Worm (Caenorhabditis elegans) whole organism, L3 larva: ENCODE results near the gene T22F3.11.

Experiments used
- R02D3.7 ChIP-seq: fragments of 150-350 bp; optimal IDR thresholded peaks from 2 replicates; lab custom pipeline; 2014; ENCODE audit warnings: missing biosample characterization, missing genetic modification characterization
- ZK546.5 ChIP-seq: sonication (generic microtip); optimal IDR thresholded peaks from 2 replicates; lab custom pipeline; 2017; ENCODE audit warnings: missing biosample characterization, missing genetic modification characterization
- aly-2 ChIP-seq: fragments of 150-350 bp; optimal IDR thresholded peaks from 2 replicates; lab custom pipeline; 2014; ENCODE audit warnings: missing biosample characterization, missing genetic modification characterization
- ama-1 ChIP-seq: fragments of 150-350 bp; optimal IDR thresholded peaks from 2 replicates; lab custom pipeline; 2018
- ceh-16 ChIP-seq: sonication (generic microtip); optimal IDR thresholded peaks from 2 replicates; lab custom pipeline; 2017; ENCODE audit warnings: missing biosample characterization, missing genetic modification characterization
- ceh-28 ChIP-seq: fragments of 150-350 bp; optimal IDR thresholded peaks from 2 replicates; lab custom pipeline; 2014; ENCODE audit warnings: missing biosample characterization, missing genetic modification reagents, missing genetic modification characterization
- ceh-82 ChIP-seq: fragments of 150-350 bp; optimal IDR thresholded peaks from 2 replicates; lab custom pipeline; 2014; ENCODE audit warnings: missing biosample characterization, missing genetic modification characterization
- daf-12 ChIP-seq: fragments of 150-350 bp; optimal IDR thresholded peaks from 2 replicates; lab custom pipeline; 2014; ENCODE audit warnings: missing biosample characterization, missing genetic modification reagents, missing genetic modification characterization
- elt-1 ChIP-seq: fragments of 150-350 bp; optimal IDR thresholded peaks from 2 replicates; lab custom pipeline; 2014; ENCODE audit warnings: missing biosample characterization, missing genetic modification characterization
- elt-2 ChIP-seq: sonication (generic microtip); optimal IDR thresholded peaks from 2 replicates; lab custom pipeline; 2016; ENCODE audit warnings: missing genetic modification reagents, mild to moderate bottlenecking, missing genetic modification characterization, missing compliant biosample characterization
- elt-3 ChIP-seq, 3 experiments: fragments of 150-350 bp in 1 of 3; sonication (generic microtip) in 2 of 3; optimal IDR thresholded peaks; 2 replicates in 2 of 3; 4 replicates in 1 of 3; lab custom pipeline; 2014 to 2017; ENCODE audit warnings: missing biosample characterization in 3 of 3, missing genetic modification characterization in 3 of 3
- eor-1 ChIP-seq, 2 experiments: fragments of 150-350 bp; optimal IDR thresholded peaks; 2 replicates each; lab custom pipeline; 2014 to 2018; ENCODE audit warnings: missing biosample characterization in 2 of 2, missing genetic modification characterization in 2 of 2
- fkh-2 ChIP-seq: fragments of 150-350 bp; optimal IDR thresholded peaks from 2 replicates; lab custom pipeline; 2014; ENCODE audit warnings: missing biosample characterization, missing genetic modification reagents, missing genetic modification characterization
- hmg-11 ChIP-seq: sonication (generic microtip); optimal IDR thresholded peaks from 2 replicates; lab custom pipeline; 2016; ENCODE audit warnings: missing genetic modification characterization, missing compliant biosample characterization
- jun-1 ChIP-seq: fragments of 150-350 bp; optimal IDR thresholded peaks from 2 replicates; lab custom pipeline; 2014; ENCODE audit warnings: missing biosample characterization, missing genetic modification reagents, missing genetic modification characterization
- lin-15B ChIP-seq: fragments of 150-350 bp; optimal IDR thresholded peaks from 2 replicates; lab custom pipeline; 2014; ENCODE audit warnings: missing biosample characterization, missing genetic modification characterization
- lin-39 ChIP-seq: fragments of 150-350 bp; optimal IDR thresholded peaks from 2 replicates; lab custom pipeline; 2018; ENCODE audit warnings: missing biosample characterization, missing genetic modification reagents, missing genetic modification characterization
- lsy-12 ChIP-seq: sonication (generic microtip); optimal IDR thresholded peaks from 2 replicates; lab custom pipeline; 2016; ENCODE audit warnings: mild to moderate bottlenecking, missing genetic modification characterization, missing compliant biosample characterization
- mdl-1 ChIP-seq: fragments of 150-350 bp; optimal IDR thresholded peaks from 2 replicates; lab custom pipeline; 2014; ENCODE audit warnings: missing biosample characterization, missing genetic modification characterization
- mml-1 ChIP-seq: fragments of 150-350 bp; sonication (generic microtip); optimal IDR thresholded peaks from 3 replicates; lab custom pipeline; 2014; ENCODE audit warnings: missing biosample characterization, missing genetic modification characterization
- nfya-1 ChIP-seq: sonication (generic microtip); optimal IDR thresholded peaks from 2 replicates; lab custom pipeline; 2017; ENCODE audit warnings: missing genetic modification characterization, mild to moderate bottlenecking, missing compliant biosample characterization, antibody characterized with exemption, moderate library complexity; ENCODE audit not compliant: insufficient read depth
- nhr-23 ChIP-seq: fragments of 150-350 bp; optimal IDR thresholded peaks from 2 replicates; lab custom pipeline; 2014; ENCODE audit warnings: missing biosample characterization, missing genetic modification reagents, missing genetic modification characterization
- nhr-237 ChIP-seq: fragments of 150-350 bp; optimal IDR thresholded peaks from 2 replicates; lab custom pipeline; 2014; ENCODE audit warnings: missing biosample characterization, missing genetic modification characterization
- nhr-25 ChIP-seq: sonication (generic microtip); optimal IDR thresholded peaks from 2 replicates; lab custom pipeline; 2017; ENCODE audit warnings: missing biosample characterization, missing genetic modification characterization
- nhr-28 ChIP-seq: fragments of 150-350 bp; optimal IDR thresholded peaks from 2 replicates; lab custom pipeline; 2014; ENCODE audit warnings: missing biosample characterization, missing genetic modification characterization
- nhr-43 ChIP-seq: sonication (generic microtip); optimal IDR thresholded peaks from 2 replicates; lab custom pipeline; 2016; ENCODE audit warnings: mild to moderate bottlenecking, missing genetic modification characterization, missing compliant biosample characterization; ENCODE audit not compliant: poor library complexity, severe bottlenecking
- nhr-67 ChIP-seq: fragments of 150-350 bp; optimal IDR thresholded peaks from 2 replicates; lab custom pipeline; 2014; ENCODE audit warnings: missing biosample characterization, missing genetic modification characterization
- nhr-76 ChIP-seq: fragments of 150-350 bp; sonication (generic microtip); optimal IDR thresholded peaks from 5 replicates; lab custom pipeline; 2014; ENCODE audit warnings: missing biosample characterization, missing genetic modification characterization
- nhr-77 ChIP-seq: fragments of 150-350 bp; optimal IDR thresholded peaks from 2 replicates; lab custom pipeline; 2014; ENCODE audit warnings: missing biosample characterization, missing genetic modification characterization
- pha-4 ChIP-seq: fragments of 150-350 bp; optimal IDR thresholded peaks from 2 replicates; lab custom pipeline; 2014; ENCODE audit warnings: missing biosample characterization, missing genetic modification reagents, missing genetic modification characterization
- pqm-1 ChIP-seq: fragments of 150-350 bp; optimal IDR thresholded peaks from 2 replicates; lab custom pipeline; 2017; ENCODE audit warnings: missing biosample characterization, missing genetic modification characterization, inconsistent platforms
- sea-2 ChIP-seq: fragments of 150-350 bp; sonication (generic microtip); optimal IDR thresholded peaks from 4 replicates; lab custom pipeline; 2014; ENCODE audit warnings: missing biosample characterization, missing genetic modification reagents, missing genetic modification characterization
- snpc-4 ChIP-seq: fragments of 150-350 bp; optimal IDR thresholded peaks from 2 replicates; lab custom pipeline; 2014; ENCODE audit warnings: missing biosample characterization, missing genetic modification characterization
- unc-39 ChIP-seq: sonication (generic microtip); optimal IDR thresholded peaks from 4 replicates; lab custom pipeline; 2017; ENCODE audit warnings: missing biosample characterization, missing genetic modification characterization
- zag-1 ChIP-seq: fragments of 150-350 bp; optimal IDR thresholded peaks from 2 replicates; lab custom pipeline; 2014; ENCODE audit warnings: missing biosample characterization, missing genetic modification characterization
- ztf-11 ChIP-seq: fragments of 150-350 bp; optimal IDR thresholded peaks from 2 replicates; lab custom pipeline; 2014; ENCODE audit warnings: missing biosample characterization, missing genetic modification characterization
- ztf-4 ChIP-seq: fragments of 150-350 bp; optimal IDR thresholded peaks from 2 replicates; lab custom pipeline; 2014; ENCODE audit warnings: missing biosample characterization, missing genetic modification characterization

Gene T22F3.11

ce11 chrV:3614397-3614796, at the start of gene T22F3.11:
TSS of gene T22F3.11 (minus strand) at chrV:3614553.
- TF ChIP-seq nhr-23 (tag; lab: Kevin White, UChicago) (no peak), hmg-11 (tag; lab: Kevin White, UChicago) (no peak), nhr-76 (tag; lab: Kevin White, UChicago) (no peak), snpc-4 (tag; lab: Kevin White, UChicago) (no peak), elt-2 (tag; lab: Kevin White, UChicago) (no peak), ztf-4 (no peak), lin-15B (tag; lab: Kevin White, UChicago) (no peak)

ce11 chrV:3659472-3659871, 45.1 kb upstream of the T22F3.11 start, which contains the start of gene acr-23:
TSS of gene acr-23 (minus strand) at chrV:3659572.
- no peak for TF ChIP-seq sea-2 (GFP tag; lab: Kevin White, UChicago)
- TF ChIP-seq ceh-16 (tag; lab: Kevin White, UChicago), result no peak
- no peak for TF ChIP-seq ceh-82 (tag; lab: Kevin White, UChicago)
- no peak for TF ChIP-seq aly-2
- no peak for TF ChIP-seq zag-1 (tag; lab: Kevin White, UChicago)
- no peak for TF ChIP-seq jun-1 (tag; lab: Kevin White, UChicago)
- TF ChIP-seq nhr-43, result no peak
- TF ChIP-seq elt-3 (tag; optimal IDR thresholded peaks at IDR 0.05; lab: Kevin White, UChicago), result no peak
- no peak for TF ChIP-seq nhr-28
- no peak for TF ChIP-seq unc-39 (tag; lab: Kevin White, UChicago)
- no peak for TF ChIP-seq ztf-11 (tag; lab: Kevin White, UChicago)
- no peak for TF ChIP-seq lin-15B (tag; lab: Kevin White, UChicago)
- no peak for TF ChIP-seq ceh-28 (tag; lab: Kevin White, UChicago)
- TF ChIP-seq snpc-4 (tag; lab: Kevin White, UChicago), result no peak
- no peak for TF ChIP-seq lin-39 (tag; lab: Kevin White, UChicago)
- TF ChIP-seq pqm-1, result no peak
- TF ChIP-seq mdl-1 (tag; lab: Kevin White, UChicago), result no peak

ce11 chrV:3649473-3649872, 35.1 kb upstream of the T22F3.11 start, which contains the start of gene str-114:
TSS of gene str-114 (plus strand) at chrV:3649773.
- no peak for TF ChIP-seq lsy-12 (tag; lab: Kevin White, UChicago)
- TF ChIP-seq zag-1 (tag; lab: Kevin White, UChicago), result no peak
- no peak for TF ChIP-seq nfya-1 (tag; lab: Kevin White, UChicago)
- TF ChIP-seq nhr-28, result no peak
- no peak for TF ChIP-seq elt-3 (tag; optimal IDR thresholded peaks at IDR 0.05; lab: Kevin White, UChicago)
- no peak for TF ChIP-seq ceh-28 (tag; lab: Kevin White, UChicago)
- no peak for TF ChIP-seq ZK546.5
- TF ChIP-seq snpc-4 (tag; lab: Kevin White, UChicago), result no peak
- TF ChIP-seq nhr-77 (tag; lab: Kevin White, UChicago), result no peak
- TF ChIP-seq pqm-1, result no peak
- TF ChIP-seq R02D3.7 (tag; lab: Kevin White, UChicago), result no peak
- no peak for TF ChIP-seq eor-1 (tag; optimal IDR thresholded peaks at IDR 0.05; lab: Kevin White, UChicago)
- no peak for TF ChIP-seq ama-1
- TF ChIP-seq elt-2 (tag; lab: Kevin White, UChicago), result no peak
- TF ChIP-seq fkh-2 (tag; lab: Kevin White, UChicago), result no peak
- no peak for TF ChIP-seq nhr-67 (tag; lab: Kevin White, UChicago)
- no peak for TF ChIP-seq nhr-237 (tag; lab: Kevin White, UChicago)

DNA sequence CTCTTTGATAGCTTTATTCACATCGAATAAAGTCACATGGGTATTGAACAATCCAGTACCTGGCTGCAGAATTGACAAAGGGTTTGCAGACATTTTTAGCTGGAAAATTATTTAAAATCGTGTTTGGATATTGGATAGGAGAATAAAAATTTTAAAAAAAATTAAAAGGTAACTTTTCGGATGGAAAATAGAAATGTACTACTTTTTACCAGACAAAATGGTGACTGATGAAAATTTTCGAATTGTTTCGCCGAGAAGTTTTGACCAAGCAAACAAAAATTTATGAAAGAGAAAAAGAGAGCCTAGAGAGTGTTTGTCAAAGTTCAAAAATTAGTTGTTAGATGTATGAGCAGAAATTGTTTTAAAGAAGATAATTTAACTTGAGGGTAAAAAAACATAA, 33.5 kb upstream of the T22F3.11 start, which contains the start of gene F59B1.10:
TSS of gene F59B1.10 (minus strand) at position 101 of the 400 bp plus-strand sequence.
- no peak for TF ChIP-seq daf-12 (tag; lab: Kevin White, UChicago)
- TF ChIP-seq nfya-1 (tag; lab: Kevin White, UChicago), result no peak

- TF ChIP-seq zag-1 (tag; lab: Kevin White, UChicago) (no peak), nhr-25 (tag; lab: Kevin White, UChicago) (peak; percentile 11), pqm-1 (peak; percentile 84), lin-15B (tag; lab: Kevin White, UChicago) (no peak), elt-2 (tag; lab: Kevin White, UChicago) (peak; percentile 90), nfya-1 (tag; lab: Kevin White, UChicago) (no peak), ceh-16 (tag; lab: Kevin White, UChicago) (no peak), nhr-28 (no peak), lsy-12 (tag; lab: Kevin White, UChicago) (no peak), ZK546.5 (no peak), nhr-23 (tag; lab: Kevin White, UChicago) (peak; percentile 55), elt-3 (tag; optimal IDR thresholded peaks at IDR 0.05; lab: Kevin White, UChicago) (no peak), nhr-237 (tag; lab: Kevin White, UChicago) (no peak), elt-1 (tag; lab: Kevin White, UChicago) (no peak), aly-2 (no peak), pha-4 (tag; lab: Kevin White, UChicago) (peak; percentile 91), nhr-77 (tag; lab: Kevin White, UChicago) (peak; percentile 30), ztf-11 (tag; lab: Kevin White, UChicago) (no peak), mdl-1 (tag; lab: Kevin White, UChicago) (no peak), nhr-43 (no peak), jun-1 (tag; lab: Kevin White, UChicago) (peak; percentile 66), daf-12 (tag; lab: Kevin White, UChicago) (no peak), mml-1 (no peak), R02D3.7 (tag; lab: Kevin White, UChicago) (no peak), lin-39 (tag; lab: Kevin White, UChicago) (no peak)
These were observed 29.9 kb upstream of the T22F3.11 start, which contains the start of gene F59B1.8 for ce11 chrV:3644193-3644693. TSS of gene F59B1.8 (minus strand) at chrV:3644243.
